Fruit fly (Drosophila melanogaster) whole organism, prepupa: Measurements from ENCODE around the gene CG7420.

Experiments
- CG10631 ChIP-seq: fragments of 200-800 bp; sonication (Bioruptor generic); optimal IDR thresholded peaks from 2 replicates; lab custom pipeline; 2016; ENCODE audit warnings: missing biosample characterization, missing genetic modification characterization
- CG10669 ChIP-seq: fragments of 200-800 bp; sonication (Bioruptor generic); optimal IDR thresholded peaks from 3 replicates; lab custom pipeline; 2018; ENCODE audit warnings: missing biosample characterization, mild to moderate bottlenecking, missing genetic modification characterization, moderate library complexity
- CG11762 ChIP-seq: fragments of 200-800 bp; sonication (Bioruptor generic); optimal IDR thresholded peaks from 3 replicates; lab custom pipeline; 2016; ENCODE audit warnings: missing biosample characterization, missing genetic modification characterization; ENCODE audit not compliant: insufficient read depth
- CG11902 ChIP-seq: fragments of 200-800 bp; sonication (Bioruptor generic); optimal IDR thresholded peaks from 3 replicates; lab custom pipeline; 2016; ENCODE audit warnings: missing biosample characterization, missing genetic modification characterization
- CG15336 ChIP-seq: fragments of 200-800 bp; sonication (Bioruptor generic); IDR thresholded peaks from 2 replicates; pipeline ENCODE4 v1.3.6; 2022; ENCODE audit warnings: missing biosample characterization, missing genetic modification characterization
- CG1621 ChIP-seq: fragments of 200-800 bp; sonication (Bioruptor generic); optimal IDR thresholded peaks from 3 replicates; lab custom pipeline; 2018; ENCODE audit warnings: missing biosample characterization, mild to moderate bottlenecking, missing genetic modification characterization
- CG3032 ChIP-seq: fragments of 200-800 bp; optimal IDR thresholded peaks from 2 replicates; lab custom pipeline; 2019; ENCODE audit warnings: missing biosample characterization, mild to moderate bottlenecking, missing genetic modification characterization, moderate library complexity
- CG32006 ChIP-seq: fragments of 200-800 bp; sonication (Bioruptor generic); optimal IDR thresholded peaks from 3 replicates; lab custom pipeline; 2017; ENCODE audit warnings: missing biosample characterization, mild to moderate bottlenecking, missing genetic modification characterization
- CG3919 ChIP-seq: fragments of 200-800 bp; sonication (Bioruptor generic); optimal IDR thresholded peaks from 3 replicates; lab custom pipeline; 2016; ENCODE audit warnings: missing biosample characterization, missing genetic modification characterization
- CG4318 ChIP-seq: fragments of 200-800 bp; sonication (Bioruptor generic); optimal IDR thresholded peaks from 3 replicates; lab custom pipeline; 2017; ENCODE audit warnings: missing biosample characterization, mild to moderate bottlenecking, missing genetic modification characterization
- CG6163 ChIP-seq: fragments of 200-800 bp; sonication (Bioruptor generic); IDR thresholded peaks from 3 replicates; pipeline ENCODE4 v1.3.6; 2022; ENCODE audit warnings: missing biosample characterization, missing genetic modification characterization
- CG6276 ChIP-seq: fragments of 200-800 bp; sonication (Bioruptor generic); optimal IDR thresholded peaks from 2 replicates; lab custom pipeline; 2017; ENCODE audit warnings: missing biosample characterization, mild to moderate bottlenecking, missing genetic modification characterization
- CG6808 ChIP-seq: fragments of 200-800 bp; sonication (Bioruptor generic); optimal IDR thresholded peaks from 3 replicates; lab custom pipeline; 2017; ENCODE audit warnings: missing biosample characterization, missing genetic modification characterization, mild to moderate bottlenecking, moderate library complexity, missing genetic modification reagents
- CG7368 ChIP-seq: fragments of 200-800 bp; sonication (Bioruptor generic); optimal IDR thresholded peaks from 3 replicates; lab custom pipeline; 2016; ENCODE audit warnings: missing biosample characterization, missing genetic modification characterization
- CG8119 ChIP-seq: fragments of 200-800 bp; sonication (Bioruptor generic); IDR thresholded peaks from 3 replicates; pipeline ENCODE4 v1.3.6; 2022; ENCODE audit warnings: missing biosample characterization, missing genetic modification characterization
- CG8319 ChIP-seq: fragments of 200-800 bp; sonication (Bioruptor generic); optimal IDR thresholded peaks from 3 replicates; lab custom pipeline; 2016; ENCODE audit warnings: missing biosample characterization, missing genetic modification characterization
- CG8632 ChIP-seq: fragments of 200-800 bp; sonication (Bioruptor generic); optimal IDR thresholded peaks from 3 replicates; lab custom pipeline; 2016; ENCODE audit warnings: missing biosample characterization, missing genetic modification characterization
- Eip75B ChIP-seq: fragments of 200-800 bp; sonication (Bioruptor generic); optimal IDR thresholded peaks from 3 replicates; lab custom pipeline; 2016; ENCODE audit warnings: missing biosample characterization, missing genetic modification characterization
- Eip78C ChIP-seq: fragments of 200-800 bp; sonication (Bioruptor generic); peaks from one replicate; lab custom pipeline; 2016; ENCODE audit warnings: missing biosample characterization, missing genetic modification characterization
- Ets21C ChIP-seq: fragments of 200-800 bp; sonication (Bioruptor generic); optimal IDR thresholded peaks from 3 replicates; lab custom pipeline; 2016; ENCODE audit warnings: missing biosample characterization, missing genetic modification characterization
- Ets96B ChIP-seq: fragments of 200-800 bp; optimal IDR thresholded peaks from 2 replicates; lab custom pipeline; 2019; ENCODE audit warnings: missing biosample characterization, mild to moderate bottlenecking, missing genetic modification characterization, moderate library complexity
- Gug ChIP-seq: fragments of 200-800 bp; sonication (Bioruptor generic); IDR thresholded peaks from 2 replicates; pipeline ENCODE4 v1.3.6; 2022; ENCODE audit warnings: missing biosample characterization, missing genetic modification characterization
- Hr39 ChIP-seq: fragments of 200-800 bp; sonication (Bioruptor generic); optimal IDR thresholded peaks from 2 replicates; lab custom pipeline; 2016; ENCODE audit warnings: missing biosample characterization, missing genetic modification characterization
- Hr4 ChIP-seq: fragments of 200-800 bp; sonication (Bioruptor generic); optimal IDR thresholded peaks from 3 replicates; lab custom pipeline; 2016; ENCODE audit warnings: missing biosample characterization, missing genetic modification characterization
- Sox14 ChIP-seq: fragments of 200-800 bp; sonication (Bioruptor generic); optimal IDR thresholded peaks from 3 replicates; lab custom pipeline; 2016; ENCODE audit warnings: missing biosample characterization, missing genetic modification characterization
- achi ChIP-seq: fragments of 200-800 bp; sonication (Bioruptor generic); optimal IDR thresholded peaks from 3 replicates; lab custom pipeline; 2016; ENCODE audit warnings: missing biosample characterization, missing genetic modification characterization
- acj6 ChIP-seq: fragments of 200-800 bp; sonication (Bioruptor generic); optimal IDR thresholded peaks from 3 replicates; lab custom pipeline; 2016; ENCODE audit warnings: missing biosample characterization, missing genetic modification characterization
- dac ChIP-seq: fragments of 200-800 bp; sonication (Bioruptor generic); optimal IDR thresholded peaks from 2 replicates; lab custom pipeline; 2017; ENCODE audit warnings: missing biosample characterization, mild to moderate bottlenecking, missing genetic modification characterization
- eg ChIP-seq: fragments of 200-800 bp; sonication (Bioruptor generic); IDR thresholded peaks from 3 replicates; pipeline ENCODE4 v1.3.6; 2022; ENCODE audit warnings: missing biosample characterization, missing genetic modification characterization
- fd59A ChIP-seq: fragments of 200-800 bp; sonication (Bioruptor generic); optimal IDR thresholded peaks from 2 replicates; lab custom pipeline; 2017; ENCODE audit warnings: missing biosample characterization, mild to moderate bottlenecking, missing genetic modification characterization, missing genetic modification reagents
- fd85E ChIP-seq: fragments of 200-800 bp; sonication (Bioruptor generic); optimal IDR thresholded peaks from 3 replicates; lab custom pipeline; 2016; ENCODE audit warnings: missing biosample characterization, missing genetic modification characterization
- fkh ChIP-seq: fragments of 200-800 bp; sonication (Bioruptor generic); optimal IDR thresholded peaks from 3 replicates; lab custom pipeline; 2017; ENCODE audit warnings: missing biosample characterization, mild to moderate bottlenecking, missing genetic modification characterization, moderate library complexity
- lz ChIP-seq: fragments of 200-800 bp; sonication (Bioruptor generic); optimal IDR thresholded peaks from 3 replicates; lab custom pipeline; 2016; ENCODE audit warnings: missing biosample characterization, missing genetic modification characterization
- net ChIP-seq: fragments of 200-800 bp; sonication (Bioruptor generic); optimal IDR thresholded peaks from 3 replicates; lab custom pipeline; 2016; ENCODE audit warnings: missing biosample characterization, missing genetic modification characterization
- pdm3 ChIP-seq: fragments of 200-800 bp; sonication (Bioruptor generic); optimal IDR thresholded peaks from 3 replicates; lab custom pipeline; 2016; ENCODE audit warnings: missing biosample characterization, missing genetic modification characterization
- salr ChIP-seq, 2 experiments: fragments of 200-800 bp; sonication (Bioruptor generic); optimal IDR thresholded peaks; 3 replicates each; lab custom pipeline; 2016 to 2018; ENCODE audit warnings: missing biosample characterization in 2 of 2, missing genetic modification characterization in 2 of 2, mild to moderate bottlenecking in 1 of 2
- spab ChIP-seq: fragments of 200-800 bp; sonication (Bioruptor generic); optimal IDR thresholded peaks from 2 replicates; lab custom pipeline; 2017; ENCODE audit warnings: missing biosample characterization, mild to moderate bottlenecking, missing genetic modification characterization, missing genetic modification reagents
- svp ChIP-seq: fragments of 200-800 bp; sonication (Bioruptor generic); peaks from one replicate; lab custom pipeline; 2016; ENCODE audit warnings: missing biosample characterization, missing genetic modification characterization
- topi ChIP-seq: fragments of 200-800 bp; sonication (Bioruptor generic); optimal IDR thresholded peaks from 3 replicates; lab custom pipeline; 2016; ENCODE audit warnings: missing biosample characterization, missing genetic modification characterization

Gene CG7420

DNA sequence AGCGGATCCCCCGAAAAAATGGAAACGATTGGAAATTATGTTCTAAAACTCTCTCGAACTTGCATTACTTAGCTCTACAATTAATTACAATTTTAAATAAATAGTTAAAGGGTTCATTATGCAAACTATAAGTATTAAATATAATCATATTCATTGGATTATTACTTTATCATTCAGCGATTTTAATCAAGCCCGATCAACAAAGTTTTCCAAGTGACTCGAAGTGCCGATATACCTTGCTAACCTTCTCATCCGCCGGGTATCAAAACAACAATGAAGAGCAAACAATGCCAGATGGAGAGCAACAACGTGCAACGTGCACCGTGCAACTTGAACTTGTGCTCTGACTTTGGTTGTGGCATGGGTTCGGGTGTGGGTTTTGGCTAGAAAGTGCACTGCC is 46.4 kb downstream of the CG7420 start (continued):
- TF ChIP-seq CG8632 (peak; percentile 12), topi (GFP tag; lab: Kevin White, UChicago) (peak; percentile 42), achi (GFP tag; lab: Kevin White, UChicago) (peak; percentile 43), lz (GFP tag; lab: Kevin White, UChicago) (peak; percentile 37), CG3919 (GFP tag; lab: Kevin White, UChicago) (peak; percentile 36), eg (GFP tag; lab: Robert Waterston, UW) (peak; percentile 60; the same call in 2 of the 3 replicates), CG6163 (GFP tag; lab: Robert Waterston, UW) (peak; percentile 81), Eip75B (no peak), CG8319 (GFP tag; lab: Kevin White, UChicago) (peak; percentile 3), CG11902 (peak; percentile 5), net (GFP tag; lab: Kevin White, UChicago) (peak; percentile 2), CG15336 (GFP tag; lab: Robert Waterston, UW) (peak; percentile 74), CG3032 (tag; lab: Kevin White, UChicago) (peak; percentile 74), pdm3 (GFP tag; lab: Kevin White, UChicago) (peak; percentile 43), CG10669 (peak; percentile 65), CG32006 (GFP tag; lab: Kevin White, UChicago) (peak; percentile 26)

DNA sequence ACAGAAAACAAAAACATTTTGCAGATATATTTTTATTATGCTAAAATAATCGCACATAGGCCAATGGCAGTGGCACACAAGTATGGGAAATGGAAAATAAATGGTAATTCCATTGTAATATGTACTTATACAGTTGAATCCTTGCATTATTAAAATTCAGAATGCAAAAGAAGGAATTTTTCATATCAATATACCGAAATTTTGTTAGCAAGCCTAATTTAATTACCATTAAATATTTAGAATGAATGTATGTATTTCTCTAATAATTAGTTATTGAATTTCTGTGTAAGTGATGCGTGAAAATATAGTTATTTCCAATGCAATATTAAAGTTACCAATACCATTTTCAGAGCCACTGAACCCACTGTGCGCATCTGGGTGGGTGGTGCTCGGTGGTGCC is 47.2 kb downstream of the CG7420 start:
- TF ChIP-seq Eip78C (peak; percentile 78), Sox14 (GFP tag; lab: Kevin White, UChicago) (peak; percentile 9), CG1621 (tag; lab: Kevin White, UChicago) (peak; percentile 0), CG4318 (GFP tag; lab: Kevin White, UChicago) (peak; percentile 14), CG10669 (peak; percentile 38), Hr39 (no peak), fd59A (GFP tag; lab: Kevin White, UChicago) (peak; percentile 47), CG6808 (GFP tag; lab: Kevin White, UChicago) (peak; percentile 39), salr (GFP tag; optimal IDR thresholded peaks at IDR 0.05; lab: Kevin White, UChicago) (peak in 1 of 2 experiments; percentile 37), Hr4 (GFP tag; lab: Kevin White, UChicago) (peak; percentile 34), fkh (GFP tag; lab: Kevin White, UChicago) (no peak), Gug (GFP tag; lab: Robert Waterston, UW) (no peak), CG8632 (no peak), CG8119 (GFP tag; lab: Robert Waterston, UW) (peak; percentile 62; the same call in 2 of the 3 replicates), svp (GFP tag; lab: Kevin White, UChicago) (peak; percentile 0), spab (peak; percentile 33), CG10631 (GFP tag; lab: Kevin White, UChicago) (peak; percentile 39), CG11762 (peak; percentile 10), dac (GFP tag; lab: Kevin White, UChicago) (no peak), fd85E (no peak), CG32006 (GFP tag; lab: Kevin White, UChicago) (peak; percentile 62), CG7368 (no peak), Ets21C (GFP tag; lab: Kevin White, UChicago) (no peak), CG3032 (tag; lab: Kevin White, UChicago) (peak; percentile 48), acj6 (GFP tag; lab: Kevin White, UChicago) (peak; percentile 2), pdm3 (GFP tag; lab: Kevin White, UChicago) (peak; percentile 33), CG6276 (GFP tag; lab: Kevin White, UChicago) (peak; percentile 10), topi (GFP tag; lab: Kevin White, UChicago) (no peak), Ets96B (tag; lab: Kevin White, UChicago) (peak; percentile 51)
